Fruit fly (Drosophila melanogaster) whole organism, wandering third instar larva: ENCODE results near the gene CG11842.

Experiments used
- CG32264 ChIP-seq: fragments of 200-800 bp; sonication (Bioruptor generic); optimal IDR thresholded peaks from 2 replicates; lab custom pipeline; 2016; ENCODE audit warnings: missing biosample characterization, missing genetic modification characterization
- CrebA ChIP-seq: fragments of 200-800 bp; sonication (Bioruptor generic); optimal IDR thresholded peaks from 2 replicates; lab custom pipeline; 2016; ENCODE audit warnings: missing biosample characterization, mild to moderate bottlenecking, missing genetic modification characterization, borderline replicate concordance
- Dfd ChIP-seq: fragments of >200 bp; optimal IDR thresholded peaks from 2 replicates; lab custom pipeline; 2017; ENCODE audit warnings: missing biosample characterization, missing genetic modification characterization
- Dif ChIP-seq: fragments of 200-275, 200-300 bp; sonication (Bioruptor generic); optimal IDR thresholded peaks from 2 replicates; lab custom pipeline; 2018; ENCODE audit warnings: missing biosample characterization, missing genetic modification characterization; ENCODE audit not compliant: partially characterized antibody
- GATAd ChIP-seq: sonication (Bioruptor generic); optimal IDR thresholded peaks from 2 replicates; lab custom pipeline; 2016; ENCODE audit warnings: missing biosample characterization, missing genetic modification characterization
- HLH106 ChIP-seq: fragments of 200-800 bp; optimal IDR thresholded peaks from 3 replicates; lab custom pipeline; 2019; ENCODE audit warnings: missing biosample characterization, mild to moderate bottlenecking, missing genetic modification characterization, moderate library complexity
- Hnf4 ChIP-seq: fragments of 200-800 bp; sonication (Bioruptor generic); optimal IDR thresholded peaks from 2 replicates; lab custom pipeline; 2016; ENCODE audit warnings: missing biosample characterization, mild to moderate bottlenecking, missing genetic modification characterization
- Hr78 ChIP-seq: fragments of >200 bp; optimal IDR thresholded peaks from 2 replicates; lab custom pipeline; 2017; ENCODE audit warnings: missing biosample characterization, missing genetic modification characterization
- Hr83 ChIP-seq: fragments of 200-300 bp; sonication (Bioruptor generic); optimal IDR thresholded peaks from 2 replicates; lab custom pipeline; 2016; ENCODE audit warnings: missing biosample characterization, mild to moderate bottlenecking, missing genetic modification characterization, moderate library complexity; ENCODE audit not compliant: poor library complexity, severe bottlenecking
- Jra ChIP-seq: sonication (Bioruptor generic); optimal IDR thresholded peaks from 2 replicates; lab custom pipeline; 2016; ENCODE audit warnings: missing biosample characterization, missing genetic modification characterization
- Mio ChIP-seq: sonication (Bioruptor generic); optimal IDR thresholded peaks from 2 replicates; lab custom pipeline; 2016; ENCODE audit warnings: missing biosample characterization, missing genetic modification characterization
- Myc ChIP-seq: fragments of >200 bp; optimal IDR thresholded peaks from 2 replicates; lab custom pipeline; 2017
- N ChIP-seq: fragments of >200 bp; optimal IDR thresholded peaks from 2 replicates; lab custom pipeline; 2018; ENCODE audit warnings: missing biosample characterization, missing external identifiers, missing genetic modification characterization
- OdsH ChIP-seq: fragments of 200-800 bp; sonication (Bioruptor generic); optimal IDR thresholded peaks from 2 replicates; lab custom pipeline; 2016; ENCODE audit warnings: missing biosample characterization, mild to moderate bottlenecking, missing genetic modification characterization
- Rel ChIP-seq, 2 experiments: fragments of 200-800 bp; sonication (Bioruptor generic) in 1 of 2; optimal IDR thresholded peaks; 2 replicates in 1 of 2; 3 replicates in 1 of 2; lab custom pipeline; 2016 to 2019; ENCODE audit warnings: mild to moderate bottlenecking in 2 of 2, missing biosample characterization in 2 of 2, missing genetic modification characterization in 2 of 2, moderate library complexity in 1 of 2
- Sp1 ChIP-seq: fragments of 200-800 bp; sonication (Bioruptor generic); optimal IDR thresholded peaks from 3 replicates; lab custom pipeline; 2019; ENCODE audit warnings: missing biosample characterization, mild to moderate bottlenecking, missing genetic modification characterization, moderate library complexity
- brk ChIP-seq: fragments of 200-800 bp; sonication (Bioruptor generic); optimal IDR thresholded peaks from 2 replicates; lab custom pipeline; 2016; ENCODE audit warnings: missing biosample characterization, mild to moderate bottlenecking, missing genetic modification characterization
- dl ChIP-seq, 2 experiments: fragments of 175-275, 200-275 bp in 1 of 2; fragments of 200-275 bp in 1 of 2; sonication (Bioruptor generic); optimal IDR thresholded peaks; lab custom pipeline; 2018; ENCODE audit warnings: mild to moderate bottlenecking in 2 of 2, missing biosample characterization in 2 of 2, missing genetic modification characterization in 2 of 2, moderate library complexity in 2 of 2; ENCODE audit not compliant: partially characterized antibody in 2 of 2, insufficient read depth in 1 of 2
- dmrt93B ChIP-seq: fragments of 200-800 bp; sonication (Bioruptor generic); optimal IDR thresholded peaks from 2 replicates; lab custom pipeline; 2018; ENCODE audit warnings: missing biosample characterization, mild to moderate bottlenecking, missing genetic modification characterization
- ey ChIP-seq: fragments of 200-800 bp; sonication (Bioruptor generic); optimal IDR thresholded peaks from 2 replicates; lab custom pipeline; 2016; ENCODE audit warnings: missing biosample characterization, missing genetic modification characterization
- foxo ChIP-seq, 2 experiments: fragments of 200-800 bp; sonication (Bioruptor generic); optimal IDR thresholded peaks; 2 replicates in 1 of 2; 3 replicates in 1 of 2; lab custom pipeline; 2016 to 2017; ENCODE audit warnings: missing biosample characterization in 2 of 2, missing genetic modification characterization in 2 of 2
- fru ChIP-seq: fragments of 200-800 bp; sonication (Bioruptor generic); optimal IDR thresholded peaks from 3 replicates; lab custom pipeline; 2016; ENCODE audit warnings: missing biosample characterization, mild to moderate bottlenecking, missing genetic modification characterization
- h ChIP-seq: fragments of 200-800 bp; sonication (Bioruptor generic); optimal IDR thresholded peaks from 3 replicates; lab custom pipeline; 2016; ENCODE audit warnings: missing biosample characterization, mild to moderate bottlenecking, missing genetic modification characterization
- jim ChIP-seq: fragments of 175-275, 200-325 bp; sonication (Bioruptor generic); optimal IDR thresholded peaks from 2 replicates; lab custom pipeline; 2016; ENCODE audit warnings: missing biosample characterization, mild to moderate bottlenecking, missing genetic modification characterization
- lola ChIP-seq: fragments of >200 bp; optimal IDR thresholded peaks from 2 replicates; lab custom pipeline; 2017; ENCODE audit warnings: missing biosample characterization, missing genetic modification characterization
- psq ChIP-seq: fragments of 200-800 bp; sonication (Bioruptor generic); optimal IDR thresholded peaks from 3 replicates; lab custom pipeline; 2017; ENCODE audit warnings: missing biosample characterization, mild to moderate bottlenecking, missing genetic modification characterization, moderate library complexity
- sage ChIP-seq: fragments of 200-800 bp; sonication (Bioruptor generic); optimal IDR thresholded peaks from 2 replicates; lab custom pipeline; 2016; ENCODE audit warnings: missing biosample characterization, mild to moderate bottlenecking, missing genetic modification characterization
- sv ChIP-seq: fragments of 200-800 bp; sonication (Bioruptor generic); optimal IDR thresholded peaks from 3 replicates; lab custom pipeline; 2016; ENCODE audit warnings: missing biosample characterization, missing genetic modification characterization
- tai ChIP-seq: sonication (Bioruptor generic); optimal IDR thresholded peaks from 2 replicates; lab custom pipeline; 2016; ENCODE audit warnings: missing biosample characterization, missing genetic modification characterization
- usp ChIP-seq: fragments of >200 bp; optimal IDR thresholded peaks from 2 replicates; lab custom pipeline; 2017; ENCODE audit warnings: missing biosample characterization, missing genetic modification characterization
- woc ChIP-seq: sonication (Bioruptor generic); optimal IDR thresholded peaks from 2 replicates; lab custom pipeline; 2016; ENCODE audit warnings: missing biosample characterization, mild to moderate bottlenecking, missing genetic modification characterization

Gene CG11842

dm6 chr3R:29020366-29020765, 32.1 kb upstream of the CG11842 start, which contains the start of gene wat:
Gene wat, minus strand, starts transcription at chr3R:29020406.
- TF ChIP-seq Hr78 (GFP tag; lab: Kevin White, UChicago), result no peak
- no peak for TF ChIP-seq ey (GFP tag; lab: Kevin White, UChicago)
- no peak for TF ChIP-seq usp (GFP tag; lab: Kevin White, UChicago)
- no peak for TF ChIP-seq lola (GFP tag; lab: Kevin White, UChicago)
- no peak for TF ChIP-seq Jra (GFP tag; lab: Kevin White, UChicago)
- TF ChIP-seq foxo (GFP tag; optimal IDR thresholded peaks at IDR 0.05; lab: Kevin White, UChicago), result no peak
- TF ChIP-seq dmrt93B (GFP tag; lab: Kevin White, UChicago), result no peak
- no peak for TF ChIP-seq CrebA (GFP tag; lab: Kevin White, UChicago)
- no peak for TF ChIP-seq sv (GFP tag; lab: Kevin White, UChicago)
- TF ChIP-seq Mio (GFP tag; lab: Kevin White, UChicago), result no peak
- no peak for TF ChIP-seq GATAd (GFP tag; lab: Kevin White, UChicago)
- no peak for TF ChIP-seq h
- TF ChIP-seq N, result no peak
- TF ChIP-seq Dfd (GFP tag; lab: Kevin White, UChicago), result no peak
- no peak for TF ChIP-seq sage (GFP tag; lab: Kevin White, UChicago)
- no peak for TF ChIP-seq fru (GFP tag; lab: Kevin White, UChicago)
- no peak for TF ChIP-seq CG32264 (GFP tag; lab: Kevin White, UChicago)

dm6 chr3R:29024671-29025070, 27.8 kb upstream of the CG11842 start, which contains the start of gene CG14518:
Gene CG14518, plus strand, starts transcription at chr3R:29024971.
- TF ChIP-seq N (no peak), Mio (GFP tag; lab: Kevin White, UChicago) (no peak), foxo (GFP tag; optimal IDR thresholded peaks at IDR 0.05; lab: Kevin White, UChicago) (no peak), psq (GFP tag; lab: Kevin White, UChicago) (no peak), woc (no peak), tai (GFP tag; lab: Kevin White, UChicago) (no peak), HLH106 (tag; lab: Kevin White, UChicago) (no peak), CrebA (GFP tag; lab: Kevin White, UChicago) (no peak), brk (GFP tag; lab: Kevin White, UChicago) (no peak), Myc (no peak), Jra (GFP tag; lab: Kevin White, UChicago) (no peak), usp (GFP tag; lab: Kevin White, UChicago) (no peak)

dm6 chr3R:29027122-29027521, 25.4 kb upstream of the CG11842 start, which contains the start of the genes eIF4E6 and CG1951:
Gene eIF4E6, minus strand, starts transcription at chr3R:29027174.
Gene CG1951, plus strand, starts transcription at chr3R:29027236.
- TF ChIP-seq Rel (GFP tag; optimal IDR thresholded peaks at IDR 0.05; lab: Kevin White, UChicago) (no peak), Rel (tag; optimal IDR thresholded peaks at IDR 0.05; lab: Kevin White, UChicago) (peak; percentile 28), Dif (no peak), CG32264 (GFP tag; lab: Kevin White, UChicago) (no peak), Hr83 (peak; percentile 19), h (peak; percentile 25)

dm6 chr3R:29032542-29032941, 19.9 kb upstream of the CG11842 start, which contains the start of gene Ssl2:
Gene Ssl2, minus strand, starts transcription at chr3R:29032642.
- TF ChIP-seq N (no peak), h (no peak), Dif (no peak), Hnf4 (GFP tag; lab: Kevin White, UChicago) (no peak), dl (GFP tag; optimal IDR thresholded peaks at IDR 0.05; lab: Kevin White, UChicago; ENCODE audit: insufficient read depth in 1 of 2, partially characterized antibody in 2 of 2) (no peak), GATAd (GFP tag; lab: Kevin White, UChicago) (no peak), CrebA (GFP tag; lab: Kevin White, UChicago) (no peak), Sp1 (GFP tag; lab: Kevin White, UChicago) (no peak), Rel (GFP tag; optimal IDR thresholded peaks at IDR 0.05; lab: Kevin White, UChicago) (no peak), Rel (tag; optimal IDR thresholded peaks at IDR 0.05; lab: Kevin White, UChicago) (no peak), dmrt93B (GFP tag; lab: Kevin White, UChicago) (no peak), jim (GFP tag; lab: Kevin White, UChicago) (no peak), psq (GFP tag; lab: Kevin White, UChicago) (no peak), OdsH (no peak), usp (GFP tag; lab: Kevin White, UChicago) (no peak), foxo (GFP tag; optimal IDR thresholded peaks at IDR 0.05; lab: Kevin White, UChicago) (no peak)
